Worm (Caenorhabditis elegans) whole organism, late embryonic: ENCODE results near the gene arf-1.

Source experiments
- ceh-24 ChIP-seq: sonication (generic microtip); optimal IDR thresholded peaks from 2 replicates; lab custom pipeline; 2016; ENCODE audit warnings: mild to moderate bottlenecking, missing genetic modification characterization, missing compliant biosample characterization
- fkh-10 ChIP-seq: fragments of 150-350 bp; optimal IDR thresholded peaks from 2 replicates; lab custom pipeline; 2014; ENCODE audit warnings: missing biosample characterization, missing genetic modification reagents, missing genetic modification characterization
- lim-6 ChIP-seq: sonication (generic microtip); optimal IDR thresholded peaks from 2 replicates; lab custom pipeline; 2016; ENCODE audit warnings: missing genetic modification characterization, missing compliant biosample characterization
- nhr-11 ChIP-seq: fragments of 150-350 bp; optimal IDR thresholded peaks from 2 replicates; lab custom pipeline; 2014; ENCODE audit warnings: missing biosample characterization, missing genetic modification characterization
- sox-4 ChIP-seq: sonication (generic microtip); optimal IDR thresholded peaks from 2 replicates; lab custom pipeline; 2017; ENCODE audit warnings: mild to moderate bottlenecking, missing genetic modification characterization, inconsistent platforms, missing compliant biosample characterization
- unc-3 ChIP-seq, 2 experiments: fragments of 200-800 bp in 1 of 2; sonication (Bioruptor generic) in 1 of 2; sonication (generic microtip) in 1 of 2; conservative IDR thresholded peaks in 1 of 2; optimal IDR thresholded peaks in 1 of 2; 2 replicates each; pipeline versions ENCODE4 v1.3.6 to Lab custom; 2016 to 2022; ENCODE audit warnings: missing compliant biosample characterization in 2 of 2, missing genetic modification characterization in 2 of 2, missing genetic modification reagents in 1 of 2

DNA sequence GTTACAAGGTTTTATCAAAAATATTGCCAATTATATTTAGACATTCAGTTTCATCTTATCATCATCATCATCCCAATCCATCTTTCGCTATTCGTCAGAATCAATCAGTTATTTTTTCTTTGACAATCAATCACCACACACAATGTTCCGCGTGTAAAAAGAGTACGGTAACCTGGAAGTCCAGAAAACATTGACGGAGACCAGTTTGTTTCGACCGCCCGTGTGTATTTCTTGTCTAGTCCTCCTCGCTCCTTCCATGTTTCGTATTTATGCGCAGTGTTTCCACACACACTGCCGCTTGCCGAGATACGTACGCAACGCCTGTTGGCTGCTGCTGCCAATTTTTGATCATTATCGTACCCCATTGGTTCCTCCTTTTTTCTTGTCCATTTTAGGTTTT is 4.0 kb upstream of the arf-1 start:
- TF ChIP-seq ceh-24 (tag; lab: Kevin White, UChicago) (no peak), sox-4 (tag; lab: Kevin White, UChicago) (no peak), fkh-10 (no peak), lim-6 (tag; lab: Kevin White, UChicago) (no peak), unc-3 (GFP tag; conservative IDR thresholded peaks at IDR 0.05; lab: Robert Waterston, UW) (no peak), unc-3 (tag; optimal IDR thresholded peaks at IDR 0.05; lab: Kevin White, UChicago) (no peak), nhr-11 (no peak)
